Worm (Caenorhabditis elegans) whole organism, late embryonic: ENCODE results near the gene clec-178.

Source experiments
- C08G9.2 ChIP-seq: sonication (generic microtip); optimal IDR thresholded peaks from 2 replicates; lab custom pipeline; 2016; ENCODE audit warnings: mild to moderate bottlenecking, missing genetic modification characterization, moderate library complexity, missing compliant biosample characterization
- C38D4.7 ChIP-seq: fragments of 200-800 bp; sonication (Bioruptor generic); optimal IDR thresholded peaks from 2 replicates; lab custom pipeline; 2018; ENCODE audit warnings: mild to moderate bottlenecking, missing genetic modification characterization, moderate library complexity, missing compliant biosample characterization
- F13H6.1 ChIP-seq: sonication (generic microtip); optimal IDR thresholded peaks from 2 replicates; lab custom pipeline; 2016; ENCODE audit warnings: missing genetic modification characterization, missing compliant biosample characterization
- K02D7.2 ChIP-seq: sonication (generic microtip); optimal IDR thresholded peaks from 2 replicates; lab custom pipeline; 2017; ENCODE audit warnings: mild to moderate bottlenecking, missing genetic modification characterization, missing compliant biosample characterization
- K09A11.1 ChIP-seq: sonication (generic microtip); optimal IDR thresholded peaks from 2 replicates; lab custom pipeline; 2017; ENCODE audit warnings: antibody characterized with exemption, mild to moderate bottlenecking, missing genetic modification characterization, missing compliant biosample characterization; ENCODE audit not compliant: insufficient read depth
- T23F11.4 ChIP-seq: fragments of 200-800 bp; sonication (Bioruptor generic); optimal IDR thresholded peaks from 2 replicates; lab custom pipeline; 2018; ENCODE audit warnings: mild to moderate bottlenecking, missing genetic modification characterization, missing compliant biosample characterization
- ceh-19 ChIP-seq: fragments of 200-800 bp; sonication (Bioruptor generic); optimal IDR thresholded peaks from 2 replicates; lab custom pipeline; 2018; ENCODE audit warnings: mild to moderate bottlenecking, missing genetic modification characterization, missing compliant biosample characterization
- ceh-22 ChIP-seq: sonication (generic microtip); optimal IDR thresholded peaks from 2 replicates; lab custom pipeline; 2017; ENCODE audit warnings: missing biosample characterization, missing genetic modification characterization
- ceh-34 ChIP-seq: sonication (generic microtip); optimal IDR thresholded peaks from 2 replicates; lab custom pipeline; 2016; ENCODE audit warnings: mild to moderate bottlenecking, missing genetic modification characterization, missing compliant biosample characterization
- ceh-45 ChIP-seq: fragments of 200-800 bp; sonication (Bioruptor generic); IDR thresholded peaks from 2 replicates; pipeline ENCODE4 v1.3.6; 2022; ENCODE audit warnings: missing genetic modification reagents, missing genetic modification characterization, missing compliant biosample characterization
- ceh-48 ChIP-seq: sonication (generic microtip); optimal IDR thresholded peaks from 2 replicates; lab custom pipeline; 2016; ENCODE audit warnings: missing genetic modification characterization, inconsistent platforms, missing compliant biosample characterization
- ceh-6 ChIP-seq: fragments of 200-800 bp; sonication (Bioruptor generic); optimal IDR thresholded peaks from 2 replicates; lab custom pipeline; 2018; ENCODE audit warnings: mild to moderate bottlenecking, missing genetic modification characterization, missing compliant biosample characterization
- che-1 ChIP-seq: sonication (generic microtip); optimal IDR thresholded peaks from 2 replicates; lab custom pipeline; 2016; ENCODE audit warnings: mild to moderate bottlenecking, missing genetic modification characterization, missing compliant biosample characterization
- dmd-4 ChIP-seq: sonication (generic microtip); optimal IDR thresholded peaks from 2 replicates; lab custom pipeline; 2016; ENCODE audit warnings: borderline replicate concordance, missing genetic modification characterization, missing compliant biosample characterization
- dve-1 ChIP-seq: sonication (generic microtip); optimal IDR thresholded peaks from 2 replicates; lab custom pipeline; 2017; ENCODE audit warnings: antibody characterized with exemption, mild to moderate bottlenecking, missing genetic modification characterization, missing compliant biosample characterization
- elt-2 ChIP-seq: sonication (generic microtip); optimal IDR thresholded peaks from 2 replicates; lab custom pipeline; 2016; ENCODE audit warnings: missing genetic modification reagents, missing genetic modification characterization, missing compliant biosample characterization
- elt-4 ChIP-seq: sonication (generic microtip); optimal IDR thresholded peaks from 2 replicates; lab custom pipeline; 2016; ENCODE audit warnings: missing genetic modification characterization, missing compliant biosample characterization
- fkh-6 ChIP-seq: sonication (generic microtip); optimal IDR thresholded peaks from 2 replicates; lab custom pipeline; 2016; ENCODE audit warnings: missing genetic modification characterization, missing compliant biosample characterization
- gmeb-2 ChIP-seq: sonication (generic microtip); optimal IDR thresholded peaks from 2 replicates; lab custom pipeline; 2016; ENCODE audit warnings: missing genetic modification characterization, inconsistent platforms, missing compliant biosample characterization
- hlh-15 ChIP-seq: sonication (generic microtip); optimal IDR thresholded peaks from 2 replicates; lab custom pipeline; 2016; ENCODE audit warnings: missing genetic modification characterization, missing compliant biosample characterization
- hlh-30 ChIP-seq: sonication (generic microtip); optimal IDR thresholded peaks from 2 replicates; lab custom pipeline; 2017; ENCODE audit warnings: antibody characterized with exemption, missing genetic modification characterization, missing compliant biosample characterization; ENCODE audit not compliant: insufficient read depth
- hlh-6 ChIP-seq: sonication (generic microtip); optimal IDR thresholded peaks from 2 replicates; lab custom pipeline; 2016; ENCODE audit warnings: missing genotype, missing genetic modification characterization, missing compliant biosample characterization
- lim-6 ChIP-seq: sonication (generic microtip); optimal IDR thresholded peaks from 2 replicates; lab custom pipeline; 2016; ENCODE audit warnings: missing genetic modification characterization, missing compliant biosample characterization
- lin-11 ChIP-seq: fragments of 200-800 bp; sonication (Bioruptor generic); optimal IDR thresholded peaks from 2 replicates; lab custom pipeline; 2018; ENCODE audit warnings: mild to moderate bottlenecking, missing genetic modification characterization, missing compliant biosample characterization
- madf-2 ChIP-seq: sonication (generic microtip); optimal IDR thresholded peaks from 2 replicates; lab custom pipeline; 2017; ENCODE audit warnings: missing genetic modification characterization, missing compliant biosample characterization
- mec-3 ChIP-seq: sonication (generic microtip); optimal IDR thresholded peaks from 2 replicates; lab custom pipeline; 2016; ENCODE audit warnings: borderline replicate concordance, missing genetic modification characterization, missing compliant biosample characterization
- nfya-1 ChIP-seq: sonication (generic microtip); optimal IDR thresholded peaks from 2 replicates; lab custom pipeline; 2017; ENCODE audit warnings: missing genetic modification characterization, mild to moderate bottlenecking, missing compliant biosample characterization, antibody characterized with exemption, moderate library complexity
- nhr-232 ChIP-seq: sonication (generic microtip); optimal IDR thresholded peaks from 2 replicates; lab custom pipeline; 2016; ENCODE audit warnings: missing genetic modification characterization, missing compliant biosample characterization
- pag-3 ChIP-seq: sonication (generic microtip); optimal IDR thresholded peaks from 2 replicates; lab custom pipeline; 2016; ENCODE audit warnings: missing compliant biosample characterization, missing genetic modification characterization, borderline replicate concordance
- pat-9 ChIP-seq: fragments of 200-800 bp; sonication (Bioruptor generic); optimal IDR thresholded peaks from 2 replicates; lab custom pipeline; 2018; ENCODE audit warnings: mild to moderate bottlenecking, missing genetic modification characterization, moderate library complexity, missing compliant biosample characterization
- pax-1 ChIP-seq: fragments of 150-350 bp; optimal IDR thresholded peaks from 2 replicates; lab custom pipeline; 2014; ENCODE audit warnings: missing biosample characterization, missing genetic modification characterization
- pha-2 ChIP-seq: sonication (generic microtip); optimal IDR thresholded peaks from 2 replicates; lab custom pipeline; 2017; ENCODE audit warnings: mild to moderate bottlenecking, missing genetic modification characterization, missing compliant biosample characterization
- pha-4 ChIP-seq: fragments of 150-350 bp; optimal IDR thresholded peaks from 2 replicates; lab custom pipeline; 2018; ENCODE audit warnings: missing biosample characterization, missing genetic modification reagents, missing genetic modification characterization
- pros-1 ChIP-seq: fragments of 150-350 bp; optimal IDR thresholded peaks from 2 replicates; lab custom pipeline; 2014; ENCODE audit warnings: missing biosample characterization, missing genetic modification reagents, missing genetic modification characterization
- ref-2 ChIP-seq: sonication (generic microtip); optimal IDR thresholded peaks from 2 replicates; lab custom pipeline; 2016; ENCODE audit warnings: missing genetic modification characterization, missing compliant biosample characterization
- sox-2 ChIP-seq: fragments of 200-800 bp; sonication (Bioruptor generic); IDR thresholded peaks from 2 replicates; pipeline ENCODE4 v1.3.6; 2022; ENCODE audit warnings: missing genetic modification reagents, missing genetic modification characterization, missing compliant biosample characterization
- sox-4 ChIP-seq: sonication (generic microtip); optimal IDR thresholded peaks from 2 replicates; lab custom pipeline; 2017; ENCODE audit warnings: mild to moderate bottlenecking, missing genetic modification characterization, inconsistent platforms, missing compliant biosample characterization
- tbx-7 ChIP-seq: sonication (generic microtip); optimal IDR thresholded peaks from 2 replicates; lab custom pipeline; 2016; ENCODE audit warnings: missing genotype, missing genetic modification characterization, missing compliant biosample characterization
- ttx-3 ChIP-seq: sonication (generic microtip); optimal IDR thresholded peaks from 2 replicates; lab custom pipeline; 2016; ENCODE audit warnings: missing genetic modification reagents, missing genetic modification characterization, missing compliant biosample characterization
- unc-55 ChIP-seq: sonication (generic microtip); optimal IDR thresholded peaks from 2 replicates; lab custom pipeline; 2017; ENCODE audit warnings: missing biosample characterization, missing genetic modification reagents, missing genetic modification characterization

Gene clec-178

ce11 chrIV:5631628-5632027 lies 22.1 kb upstream of the clec-178 start, which contains the start of gene ttbk-8.2:
Gene ttbk-8.2 (plus strand): TSS chrIV:5631928.
- TF ChIP-seq mec-3 (tag; lab: Kevin White, UChicago), result no peak

ce11 chrIV:5632536-5632935 lies 21.2 kb upstream of the clec-178 start:
- no peak for TF ChIP-seq ceh-48 (tag; lab: Kevin White, UChicago)
- no peak for TF ChIP-seq unc-55 (GFP tag; lab: Kevin White, UChicago)
- no peak for TF ChIP-seq pag-3 (tag; lab: Kevin White, UChicago)
- no peak for TF ChIP-seq pat-9 (tag; lab: Kevin White, UChicago)

- TF ChIP-seq C38D4.7, result no peak
- TF ChIP-seq pat-9 (tag; lab: Kevin White, UChicago), result no peak
- TF ChIP-seq madf-2, result no peak
- TF ChIP-seq lin-11, result no peak
- no peak for TF ChIP-seq hlh-6 (tag; lab: Kevin White, UChicago)
- no peak for TF ChIP-seq gmeb-2 (tag; lab: Kevin White, UChicago)
These were observed 18.2 kb upstream of the clec-178 start, which contains the start of gene srd-13 for ce11 chrIV:5635551-5635950. Gene srd-13 (minus strand): TSS chrIV:5635651.

- TF ChIP-seq elt-2 (no peak), ceh-19 (GFP tag; lab: Kevin White, UChicago) (no peak), dmd-4 (tag; lab: Kevin White, UChicago) (no peak), che-1 (tag; lab: Kevin White, UChicago) (no peak), ceh-6 (no peak), lin-11 (no peak), pag-3 (tag; lab: Kevin White, UChicago) (no peak), hlh-15 (no peak), ttx-3 (tag; lab: Kevin White, UChicago) (no peak), sox-2 (GFP tag; lab: Robert Waterston, UW) (no peak), fkh-6 (tag; lab: Kevin White, UChicago) (no peak), pha-4 (no peak), elt-4 (tag; lab: Kevin White, UChicago) (no peak), dve-1 (tag; lab: Kevin White, UChicago) (no peak), C38D4.7 (no peak), nfya-1 (tag; lab: Kevin White, UChicago) (no peak), lim-6 (tag; lab: Kevin White, UChicago) (no peak)
These were observed 8.2 kb upstream of the clec-178 start, which contains the start of the genes srd-8 and B0547.2 for ce11 chrIV:5645514-5646052. Gene srd-8 (minus strand): TSS chrIV:5645614. Gene B0547.2 (plus strand): TSS chrIV:5646002.

- no peak for TF ChIP-seq ceh-45
- no peak for TF ChIP-seq ceh-22
- TF ChIP-seq T23F11.4 (GFP tag; lab: Kevin White, UChicago), result no peak
- no peak for TF ChIP-seq pha-2
- no peak for TF ChIP-seq C08G9.2 (tag; lab: Kevin White, UChicago)
- TF ChIP-seq nhr-232 (tag; lab: Kevin White, UChicago), result no peak
These were observed 4.6 kb upstream of the clec-178 start, which contains the start of gene csn-5 for ce11 chrIV:5649073-5649583. Gene csn-5 (plus strand): TSS chrIV:5649533.

ce11 chrIV:5650761-5651332 lies 2.9 kb upstream of the clec-178 start:
- no peak for TF ChIP-seq pax-1 (tag; lab: Kevin White, UChicago)
- no peak for TF ChIP-seq ref-2 (tag; lab: Kevin White, UChicago)
- no peak for TF ChIP-seq ceh-34 (tag; lab: Kevin White, UChicago)
- no peak for TF ChIP-seq K02D7.2 (tag; lab: Kevin White, UChicago)
- TF ChIP-seq elt-4 (tag; lab: Kevin White, UChicago), result no peak
- no peak for TF ChIP-seq hlh-6 (tag; lab: Kevin White, UChicago)
- no peak for TF ChIP-seq pros-1 (tag; lab: Kevin White, UChicago)
- TF ChIP-seq C38D4.7, result no peak
- no peak for TF ChIP-seq tbx-7 (tag; lab: Kevin White, UChicago)
- no peak for TF ChIP-seq ceh-45
- TF ChIP-seq C08G9.2 (tag; lab: Kevin White, UChicago), result no peak
- TF ChIP-seq hlh-30 (tag; lab: Kevin White, UChicago), result no peak
- TF ChIP-seq sox-4 (tag; lab: Kevin White, UChicago), result no peak
- no peak for TF ChIP-seq F13H6.1 (tag; lab: Kevin White, UChicago)
- TF ChIP-seq K09A11.1 (tag; lab: Kevin White, UChicago), result no peak
